Worm (Caenorhabditis elegans) whole organism, early embryonic: ENCODE results near the gene ugt-42.

Experiments
- B0310.2 ChIP-seq: sonication (generic microtip); optimal IDR thresholded peaks from 2 replicates; lab custom pipeline; 2016; ENCODE audit warnings: mild to moderate bottlenecking, missing genetic modification characterization, missing compliant biosample characterization
- F13C5.2 ChIP-seq: sonication (generic microtip); optimal IDR thresholded peaks from 2 replicates; lab custom pipeline; 2017; ENCODE audit warnings: mild to moderate bottlenecking, missing genetic modification characterization, inconsistent platforms, missing compliant biosample characterization
- aly-1 ChIP-seq: sonication (generic microtip); optimal IDR thresholded peaks from 2 replicates; lab custom pipeline; 2016; ENCODE audit warnings: missing genetic modification characterization, missing compliant biosample characterization
- ama-1 ChIP-seq: fragments of 150-350 bp; optimal IDR thresholded peaks from 2 replicates; lab custom pipeline; 2014
- ceh-13 ChIP-seq: fragments of 200-800 bp; sonication (Bioruptor generic); optimal IDR thresholded peaks from 2 replicates; lab custom pipeline; 2018; ENCODE audit warnings: mild to moderate bottlenecking, missing genetic modification characterization, missing compliant biosample characterization
- ceh-36 ChIP-seq: sonication (generic microtip); optimal IDR thresholded peaks from 2 replicates; lab custom pipeline; 2016; ENCODE audit warnings: missing genetic modification characterization, inconsistent platforms, missing compliant biosample characterization
- ets-7 ChIP-seq: sonication (generic microtip); optimal IDR thresholded peaks from 2 replicates; lab custom pipeline; 2016; ENCODE audit warnings: missing genotype, missing genetic modification characterization, missing compliant biosample characterization
- flt-1 ChIP-seq: fragments of 200-800 bp; sonication (Bioruptor generic); IDR thresholded peaks from 2 replicates; pipeline ENCODE4 v1.3.6; 2022; ENCODE audit warnings: missing genetic modification characterization, missing compliant biosample characterization
- hnd-1 ChIP-seq: sonication (generic microtip); optimal IDR thresholded peaks from 2 replicates; lab custom pipeline; 2016; ENCODE audit warnings: missing genetic modification characterization, missing compliant biosample characterization
- sea-1 ChIP-seq: fragments of 200-800 bp; sonication (Bioruptor generic); conservative IDR thresholded peaks from 2 replicates; pipeline ENCODE4 v1.3.6; 2022; ENCODE audit warnings: missing genetic modification characterization, missing compliant biosample characterization
- tbx-37 ChIP-seq: fragments of 200-800 bp; sonication (Bioruptor generic); conservative IDR thresholded peaks from 2 replicates; pipeline ENCODE4 v1.3.6; 2022; ENCODE audit warnings: missing genetic modification reagents, missing genetic modification characterization, missing compliant biosample characterization

ce11 chrV:660210-660609, 13.2 kb downstream of the ugt-42 start, which contains the start of gene F31F4.17:
- TF ChIP-seq ceh-13 (GFP tag; lab: Kevin White, UChicago) (no peak), ets-7 (tag; lab: Kevin White, UChicago) (no peak), sea-1 (GFP tag; lab: Robert Waterston, UW) (no peak), ama-1 (no peak), tbx-37 (GFP tag; lab: Robert Waterston, UW) (no peak), B0310.2 (tag; lab: Kevin White, UChicago) (no peak), hnd-1 (tag; lab: Kevin White, UChicago) (no peak), ceh-36 (tag; lab: Kevin White, UChicago) (no peak), F13C5.2 (tag; lab: Kevin White, UChicago) (no peak), aly-1 (tag; lab: Kevin White, UChicago) (no peak), flt-1 (GFP tag; lab: Robert Waterston, UW) (no peak)
